Worm (Caenorhabditis elegans) whole organism, young adult: ENCODE measurements around the gene K08D8.11.

Experiments
- F23B12.7 ChIP-seq: sonication (generic microtip); optimal IDR thresholded peaks from 2 replicates; lab custom pipeline; 2017; ENCODE audit warnings: missing genetic modification characterization, mild to moderate bottlenecking, missing compliant biosample characterization, antibody characterized with exemption, moderate library complexity; ENCODE audit not compliant: insufficient read depth
- T26A5.8 ChIP-seq: sonication (generic microtip); optimal IDR thresholded peaks from 2 replicates; lab custom pipeline; 2016; ENCODE audit warnings: missing genetic modification characterization, missing compliant biosample characterization
- ama-1 ChIP-seq, 3 experiments: fragments of 150-350 bp in 1 of 3; sonication (generic microtip) in 2 of 3; optimal IDR thresholded peaks; 2 replicates each; lab custom pipeline; 2014 to 2018; ENCODE audit warnings: missing biosample characterization in 2 of 3, missing genetic modification characterization in 2 of 3, missing genetic modification reagents in 2 of 3
- him-1 ChIP-seq: sonication (generic microtip); optimal IDR thresholded peaks from 2 replicates; lab custom pipeline; 2016; ENCODE audit warnings: missing genotype, missing genetic modification reagents, missing genetic modification characterization, missing compliant biosample characterization
- hmg-1.2 ChIP-seq: fragments of 200-800 bp; sonication (Bioruptor generic); IDR thresholded peaks from 2 replicates; pipeline ENCODE4 v1.3.6; 2022; ENCODE audit warnings: missing genetic modification reagents, missing genetic modification characterization, missing compliant biosample characterization
- lsy-27 ChIP-seq: sonication (generic microtip); optimal IDR thresholded peaks from 2 replicates; lab custom pipeline; 2017; ENCODE audit warnings: missing genetic modification characterization, mild to moderate bottlenecking, missing compliant biosample characterization, antibody characterized with exemption, missing genotype, borderline replicate concordance; ENCODE audit not compliant: insufficient read depth
- madf-10 ChIP-seq: sonication (generic microtip); optimal IDR thresholded peaks from 2 replicates; lab custom pipeline; 2016; ENCODE audit warnings: mild to moderate bottlenecking, missing genetic modification characterization, missing compliant biosample characterization
- madf-3 ChIP-seq: fragments of 200-800 bp; sonication (Bioruptor generic); IDR thresholded peaks from 2 replicates; pipeline ENCODE4 v1.3.6; 2022; ENCODE audit warnings: missing genetic modification reagents, missing genetic modification characterization, missing compliant biosample characterization
- nhr-27 ChIP-seq: fragments of 200-800 bp; sonication (Bioruptor generic); optimal IDR thresholded peaks from 2 replicates; lab custom pipeline; 2018; ENCODE audit warnings: mild to moderate bottlenecking, missing genetic modification characterization, moderate library complexity, missing compliant biosample characterization
- pha-4 ChIP-seq: fragments of 150-350 bp; sonication (generic microtip); optimal IDR thresholded peaks from 2 replicates; lab custom pipeline; 2014; ENCODE audit warnings: missing biosample characterization, missing genetic modification reagents, missing genetic modification characterization
- rec-8 ChIP-seq, 2 experiments: sonication (generic microtip); optimal IDR thresholded peaks; 2 replicates each; lab custom pipeline; 2016; ENCODE audit warnings: mild to moderate bottlenecking in 2 of 2, missing genetic modification characterization in 2 of 2, missing genetic modification reagents in 2 of 2, missing genotype in 2 of 2, missing biosample characterization in 1 of 2, missing compliant biosample characterization in 1 of 2, moderate library complexity in 1 of 2
- tbp1 ChIP-seq: fragments of 200-800 bp; sonication (Bioruptor generic); optimal IDR thresholded peaks from 2 replicates; lab custom pipeline; 2018; ENCODE audit warnings: mild to moderate bottlenecking, missing genetic modification characterization, missing compliant biosample characterization
- unc-62 ChIP-seq: fragments of 150-350 bp; optimal IDR thresholded peaks from 2 replicates; lab custom pipeline; 2014; ENCODE audit warnings: missing biosample characterization, missing genetic modification reagents, missing genetic modification characterization
- xnd-1 ChIP-seq: sonication (generic microtip); optimal IDR thresholded peaks from 2 replicates; lab custom pipeline; 2016; ENCODE audit warnings: missing genotype, missing genetic modification reagents, missing genetic modification characterization, missing compliant biosample characterization

ce11 chrIV:12870315-12870714 is 24.8 kb upstream of the K08D8.11 start:
- TF ChIP-seq pha-4 (tag; lab: Kevin White, UChicago): no peak
- TF ChIP-seq unc-62: no peak
- TF ChIP-seq tbp1 (GFP tag; lab: Kevin White, UChicago): no peak
- no peak for TF ChIP-seq madf-3
- no peak for TF ChIP-seq madf-10 (tag; lab: Kevin White, UChicago)
- TF ChIP-seq F23B12.7 (tag; lab: Kevin White, UChicago): no peak
- no peak for TF ChIP-seq xnd-1 (tag; lab: Kevin White, UChicago)
- no peak for TF ChIP-seq him-1 (tag; lab: Kevin White, UChicago)
- TF ChIP-seq hmg-1.2 (GFP tag; lab: Robert Waterston, UW): no peak
- TF ChIP-seq T26A5.8 (tag; lab: Kevin White, UChicago): no peak
- TF ChIP-seq ama-1 (optimal IDR thresholded peaks at IDR 0.05; lab: Kevin White, UChicago): no peak
- TF ChIP-seq ama-1 (GFP tag; optimal IDR thresholded peaks at IDR 0.05; lab: Kevin White, UChicago): no peak
- TF ChIP-seq nhr-27 (tag; lab: Kevin White, UChicago): no peak
- TF ChIP-seq rec-8 (tag; optimal IDR thresholded peaks at IDR 0.05; lab: Kevin White, UChicago): no peak
- TF ChIP-seq lsy-27 (tag; lab: Kevin White, UChicago): no peak
